Worm (Caenorhabditis elegans) whole organism, L2 larva: Measurements from ENCODE around the gene C05E4.12.

ENCODE experiments used
- C34F6.9 ChIP-seq: fragments of 150-350 bp; optimal IDR thresholded peaks from 2 replicates; lab custom pipeline; 2014; ENCODE audit warnings: missing biosample characterization, missing genetic modification characterization
- F13H6.1 ChIP-seq: sonication (generic microtip); optimal IDR thresholded peaks from 2 replicates; lab custom pipeline; 2016; ENCODE audit warnings: missing genetic modification characterization, missing compliant biosample characterization
- R02D3.7 ChIP-seq: fragments of 150-350 bp; optimal IDR thresholded peaks from 2 replicates; lab custom pipeline; 2014; ENCODE audit warnings: missing biosample characterization, missing genetic modification characterization
- Y55F3AM.14 ChIP-seq: fragments of 200-800 bp; sonication (Bioruptor generic); optimal IDR thresholded peaks from 2 replicates; lab custom pipeline; 2018; ENCODE audit warnings: mild to moderate bottlenecking, missing genetic modification characterization, missing compliant biosample characterization
- ZK546.5 ChIP-seq: sonication (generic microtip); optimal IDR thresholded peaks from 2 replicates; lab custom pipeline; 2017; ENCODE audit warnings: missing biosample characterization, missing genetic modification characterization
- alr-1 ChIP-seq: fragments of 150-350 bp; optimal IDR thresholded peaks from 2 replicates; lab custom pipeline; 2014; ENCODE audit warnings: missing biosample characterization, missing genetic modification characterization
- aly-2 ChIP-seq: fragments of 150-350 bp; optimal IDR thresholded peaks from 2 replicates; lab custom pipeline; 2014; ENCODE audit warnings: missing biosample characterization, missing genetic modification characterization
- ama-1 ChIP-seq: fragments of 150-350 bp; optimal IDR thresholded peaks from 2 replicates; lab custom pipeline; 2018; ENCODE audit warnings: inconsistent platforms
- blmp-1 ChIP-seq: sonication (generic microtip); optimal IDR thresholded peaks from 2 replicates; lab custom pipeline; 2017; ENCODE audit warnings: missing genetic modification characterization, mild to moderate bottlenecking, missing compliant biosample characterization, antibody characterized with exemption, moderate library complexity; ENCODE audit not compliant: insufficient read depth
- ceh-16 ChIP-seq: fragments of 150-350 bp; optimal IDR thresholded peaks from 2 replicates; lab custom pipeline; 2014; ENCODE audit warnings: missing biosample characterization, missing genetic modification characterization
- ceh-82 ChIP-seq: fragments of 150-350 bp; optimal IDR thresholded peaks from 2 replicates; lab custom pipeline; 2014; ENCODE audit warnings: missing biosample characterization, missing genetic modification characterization
- crh-2 ChIP-seq: sonication (generic microtip); optimal IDR thresholded peaks from 2 replicates; lab custom pipeline; 2017; ENCODE audit warnings: missing biosample characterization, missing genetic modification characterization
- dmd-4 ChIP-seq: sonication (generic microtip); optimal IDR thresholded peaks from 2 replicates; lab custom pipeline; 2017; ENCODE audit warnings: missing biosample characterization, missing genetic modification characterization
- egl-27 ChIP-seq: sonication (generic microtip); optimal IDR thresholded peaks from 3 replicates; lab custom pipeline; 2017; ENCODE audit warnings: missing biosample characterization, missing genetic modification reagents, missing genetic modification characterization
- elt-1 ChIP-seq: fragments of 150-350 bp; optimal IDR thresholded peaks from 2 replicates; lab custom pipeline; 2014; ENCODE audit warnings: missing biosample characterization, missing genetic modification characterization
- elt-3 ChIP-seq: sonication (generic microtip); optimal IDR thresholded peaks from 2 replicates; lab custom pipeline; 2017; ENCODE audit warnings: missing biosample characterization, missing genetic modification characterization
- fos-1 ChIP-seq: fragments of 150-350 bp; optimal IDR thresholded peaks from 2 replicates; lab custom pipeline; 2014; ENCODE audit warnings: missing biosample characterization, missing genetic modification characterization
- gmeb-1 ChIP-seq: fragments of 150-350 bp; optimal IDR thresholded peaks from 2 replicates; lab custom pipeline; 2014; ENCODE audit warnings: missing biosample characterization, missing genetic modification characterization
- lin-11 ChIP-seq: fragments of 150-350 bp; sonication (generic microtip); optimal IDR thresholded peaks from 2 replicates; lab custom pipeline; 2014; ENCODE audit warnings: missing biosample characterization, missing genetic modification characterization, inconsistent platforms, mixed read lengths
- lin-13 ChIP-seq: fragments of 150-350 bp; optimal IDR thresholded peaks from 2 replicates; lab custom pipeline; 2014; ENCODE audit warnings: missing biosample characterization, missing genetic modification reagents, missing genetic modification characterization
- lsy-2 ChIP-seq, 2 experiments: fragments of 150-350 bp in 1 of 2; sonication (generic microtip) in 1 of 2; optimal IDR thresholded peaks; 2 replicates each; lab custom pipeline; 2014 to 2017; ENCODE audit warnings: missing biosample characterization in 2 of 2, missing genetic modification characterization in 2 of 2
- mab-5 ChIP-seq: fragments of 150-350 bp; optimal IDR thresholded peaks from 2 replicates; lab custom pipeline; 2014; ENCODE audit warnings: missing biosample characterization, missing genetic modification characterization
- mbf-1 ChIP-seq: sonication (generic microtip); optimal IDR thresholded peaks from 2 replicates; lab custom pipeline; 2017; ENCODE audit warnings: missing biosample characterization, missing genetic modification characterization
- mdl-1 ChIP-seq, 2 experiments: fragments of 150-350 bp in 1 of 2; sonication (generic microtip) in 1 of 2; optimal IDR thresholded peaks; 2 replicates each; lab custom pipeline; 2017; ENCODE audit warnings: missing biosample characterization in 2 of 2, missing genetic modification characterization in 2 of 2
- nhr-10 ChIP-seq: sonication (generic microtip); optimal IDR thresholded peaks from 2 replicates; lab custom pipeline; 2017; ENCODE audit warnings: missing biosample characterization, missing genetic modification characterization
- nhr-11 ChIP-seq: fragments of 150-350 bp; optimal IDR thresholded peaks from 2 replicates; lab custom pipeline; 2014; ENCODE audit warnings: missing biosample characterization, missing genetic modification characterization
- nhr-12 ChIP-seq: fragments of 150-350 bp; optimal IDR thresholded peaks from 2 replicates; lab custom pipeline; 2014; ENCODE audit warnings: missing biosample characterization, missing genetic modification characterization
- nhr-129 ChIP-seq: fragments of 150-350 bp; optimal IDR thresholded peaks from 2 replicates; lab custom pipeline; 2014; ENCODE audit warnings: missing biosample characterization, missing genetic modification characterization
- nhr-23 ChIP-seq: fragments of 150-350 bp; optimal IDR thresholded peaks from 2 replicates; lab custom pipeline; 2014; ENCODE audit warnings: missing biosample characterization, missing genetic modification reagents, missing genetic modification characterization
- nhr-237 ChIP-seq: fragments of 150-350 bp; optimal IDR thresholded peaks from 2 replicates; lab custom pipeline; 2014; ENCODE audit warnings: missing biosample characterization, missing genetic modification characterization
- nhr-6 ChIP-seq: fragments of 150-350 bp; optimal IDR thresholded peaks from 2 replicates; lab custom pipeline; 2014; ENCODE audit warnings: missing biosample characterization, missing genetic modification characterization
- peb-1 ChIP-seq: fragments of 150-350 bp; optimal IDR thresholded peaks from 2 replicates; lab custom pipeline; 2014; ENCODE audit warnings: missing biosample characterization, missing genetic modification characterization
- sem-4 ChIP-seq: fragments of 150-350 bp; optimal IDR thresholded peaks from 2 replicates; lab custom pipeline; 2014; ENCODE audit warnings: missing biosample characterization, missing genetic modification reagents, missing genetic modification characterization
- skn-1 ChIP-seq: sonication (generic microtip); optimal IDR thresholded peaks from 2 replicates; lab custom pipeline; 2017; ENCODE audit warnings: missing biosample characterization, missing genetic modification characterization
- sma-9 ChIP-seq, 2 experiments: fragments of 150-350 bp in 1 of 2; sonication (generic microtip) in 1 of 2; optimal IDR thresholded peaks; 2 replicates each; lab custom pipeline; 2014 to 2016; ENCODE audit warnings: missing genetic modification characterization in 2 of 2, mild to moderate bottlenecking in 1 of 2, missing biosample characterization in 1 of 2, missing compliant biosample characterization in 1 of 2, missing genetic modification reagents in 1 of 2, moderate library complexity in 1 of 2
- snpc-4 ChIP-seq: fragments of 150-350 bp; optimal IDR thresholded peaks from 2 replicates; lab custom pipeline; 2014; ENCODE audit warnings: missing biosample characterization, missing genetic modification characterization
- unc-39 ChIP-seq: fragments of 150-350 bp; optimal IDR thresholded peaks from 2 replicates; lab custom pipeline; 2014; ENCODE audit warnings: missing biosample characterization, missing genetic modification characterization
- unc-55 ChIP-seq: fragments of 150-350 bp; sonication (generic microtip); optimal IDR thresholded peaks from 3 replicates; lab custom pipeline; 2014; ENCODE audit warnings: missing biosample characterization, missing genetic modification reagents, missing genetic modification characterization
- unc-62 ChIP-seq: fragments of 150-350 bp; optimal IDR thresholded peaks from 2 replicates; lab custom pipeline; 2014; ENCODE audit warnings: missing biosample characterization, missing genetic modification reagents, missing genetic modification characterization
- zag-1 ChIP-seq: fragments of 150-350 bp; optimal IDR thresholded peaks from 2 replicates; lab custom pipeline; 2014; ENCODE audit warnings: missing biosample characterization, missing genetic modification characterization
- ztf-1 ChIP-seq: fragments of 200-800 bp; sonication (Bioruptor generic); conservative IDR thresholded peaks from 2 replicates; pipeline ENCODE4 v1.3.6; 2022; ENCODE audit warnings: missing genetic modification characterization, missing compliant biosample characterization
- ztf-11 ChIP-seq: sonication (generic microtip); optimal IDR thresholded peaks from 2 replicates; lab custom pipeline; 2017; ENCODE audit warnings: missing biosample characterization, missing genetic modification characterization
- ztf-4 ChIP-seq: fragments of 150-350 bp; optimal IDR thresholded peaks from 2 replicates; lab custom pipeline; 2014; ENCODE audit warnings: missing biosample characterization, missing genetic modification characterization

C05E4.12 gene

ce11 chrV:726573-727483, 35.0 kb downstream of the C05E4.12 start (continued):
- TF ChIP-seq ztf-4 (tag; lab: Kevin White, UChicago) (no peak), unc-55 (GFP tag; lab: Kevin White, UChicago) (no peak), aly-2 (tag; lab: Kevin White, UChicago) (no peak), R02D3.7 (tag; lab: Kevin White, UChicago) (no peak), mdl-1 (tag; optimal IDR thresholded peaks at IDR 0.05; lab: Kevin White, UChicago) (no peak), sem-4 (tag; lab: Kevin White, UChicago) (no peak), sma-9 (GFP tag; optimal IDR thresholded peaks at IDR 0.05; lab: Kevin White, UChicago) (peak; percentile 20), sma-9 (tag; optimal IDR thresholded peaks at IDR 0.05; lab: Kevin White, UChicago) (no peak), alr-1 (tag; lab: Kevin White, UChicago) (no peak), nhr-10 (tag; lab: Kevin White, UChicago) (no peak), unc-62 (no peak), nhr-129 (tag; lab: Kevin White, UChicago) (peak; percentile 19), skn-1 (tag; lab: Kevin White, UChicago) (no peak)

- TF ChIP-seq Y55F3AM.14 (GFP tag; lab: Kevin White, UChicago) (peak; percentile 27), crh-2 (tag; lab: Kevin White, UChicago) (peak; percentile 14), lsy-2 (tag; optimal IDR thresholded peaks at IDR 0.05; lab: Kevin White, UChicago) (peak in 1 of 2 experiments; percentile 29), ceh-16 (tag; lab: Kevin White, UChicago) (no peak), ama-1 (lab: Kevin White, UChicago) (peak; percentile 94), nhr-23 (tag; lab: Kevin White, UChicago) (no peak)
Measured at ce11 chrV:725807-726572, 35.8 kb downstream of the C05E4.12 start.

ce11 chrV:724946-725806, 36.6 kb downstream of the C05E4.12 start:
- TF ChIP-seq mab-5 (tag; lab: Kevin White, UChicago) (no peak), lsy-2 (tag; optimal IDR thresholded peaks at IDR 0.05; lab: Kevin White, UChicago) (no peak), blmp-1 (tag; lab: Kevin White, UChicago) (no peak), skn-1 (tag; lab: Kevin White, UChicago) (no peak), unc-39 (no peak), snpc-4 (tag; lab: Kevin White, UChicago) (no peak), sem-4 (tag; lab: Kevin White, UChicago) (no peak), ama-1 (lab: Kevin White, UChicago) (peak; percentile 92), nhr-10 (tag; lab: Kevin White, UChicago) (no peak), ceh-82 (tag; lab: Kevin White, UChicago) (no peak), ztf-4 (tag; lab: Kevin White, UChicago) (no peak), nhr-237 (tag; lab: Kevin White, UChicago) (no peak), aly-2 (tag; lab: Kevin White, UChicago) (no peak), mbf-1 (no peak), lin-13 (GFP tag; lab: Kevin White, UChicago) (no peak), fos-1 (tag; lab: Kevin White, UChicago) (no peak), ztf-1 (GFP tag; lab: Robert Waterston, UW) (no peak), nhr-11 (tag; lab: Kevin White, UChicago) (no peak), dmd-4 (tag; lab: Kevin White, UChicago) (no peak), lin-11 (tag; lab: Kevin White, UChicago) (peak; percentile 13), ceh-16 (tag; lab: Kevin White, UChicago) (no peak), nhr-23 (tag; lab: Kevin White, UChicago) (no peak), mdl-1 (tag; optimal IDR thresholded peaks at IDR 0.05; lab: Kevin White, UChicago) (no peak), unc-62 (no peak), zag-1 (tag; lab: Kevin White, UChicago) (no peak), nhr-6 (no peak), ZK546.5 (tag; lab: Kevin White, UChicago) (no peak), ztf-11 (tag; lab: Kevin White, UChicago) (no peak), egl-27 (tag; lab: Kevin White, UChicago) (no peak), elt-1 (tag; lab: Kevin White, UChicago) (no peak), unc-55 (GFP tag; lab: Kevin White, UChicago) (no peak), F13H6.1 (tag; lab: Kevin White, UChicago) (no peak), gmeb-1 (no peak), nhr-12 (no peak), alr-1 (tag; lab: Kevin White, UChicago) (no peak), C34F6.9 (tag; lab: Kevin White, UChicago) (no peak), elt-3 (tag; lab: Kevin White, UChicago) (no peak), peb-1 (no peak)
